Worm (Caenorhabditis elegans): Measurements from ENCODE around the gene srh-41.

The srh-41 gene

ce11 chrII:14288968-14289367 is 1.8 kb upstream of the srh-41 start, which contains the start of gene srh-42:
Gene srh-42 (minus strand): TSS chrII:14289068.
- TF ChIP-seq npax-4 (tag; optimal IDR thresholded peaks at IDR 0.05) = no peak
- no peak for TF ChIP-seq ttx-3 (tag; optimal IDR thresholded peaks at IDR 0.05)
- TF ChIP-seq sdc-2 (tag; optimal IDR thresholded peaks at IDR 0.05) = no peak
- no peak for TF ChIP-seq lin-11 (tag; optimal IDR thresholded peaks at IDR 0.05)
- no peak for TF ChIP-seq ceh-19 (GFP tag; optimal IDR thresholded peaks at IDR 0.05)
- no peak for TF ChIP-seq Y22D7AL.16 (tag; optimal IDR thresholded peaks at IDR 0.05)
- no peak for TF ChIP-seq elt-4 (tag; optimal IDR thresholded peaks at IDR 0.05)
- no peak for TF ChIP-seq dve-1 (tag; optimal IDR thresholded peaks at IDR 0.05)
- TF ChIP-seq ceh-31 (tag; optimal IDR thresholded peaks at IDR 0.05) = no peak
- TF ChIP-seq ceh-34 (tag; optimal IDR thresholded peaks at IDR 0.05) = no peak
- no peak for TF ChIP-seq dmd-4 (tag; optimal IDR thresholded peaks at IDR 0.05; ENCODE audit: borderline replicate concordance)
- no peak for TF ChIP-seq pha-4 (tag; optimal IDR thresholded peaks at IDR 0.05)
- no peak for TF ChIP-seq nfya-1 (tag; optimal IDR thresholded peaks at IDR 0.05)
- no peak for TF ChIP-seq ets-4 (tag; optimal IDR thresholded peaks at IDR 0.05)
- no peak for TF ChIP-seq hlh-13 (GFP tag; optimal IDR thresholded peaks at IDR 0.05)
- no peak for TF ChIP-seq ref-2 (tag; optimal IDR thresholded peaks at IDR 0.05)
- TF ChIP-seq madf-2 (tag; optimal IDR thresholded peaks at IDR 0.05) = no peak
- TF ChIP-seq ceh-45 (GFP tag; IDR thresholded peaks at IDR 0.05) = no peak
- TF ChIP-seq ceh-18 (tag; optimal IDR thresholded peaks at IDR 0.05) = no peak

DNA sequence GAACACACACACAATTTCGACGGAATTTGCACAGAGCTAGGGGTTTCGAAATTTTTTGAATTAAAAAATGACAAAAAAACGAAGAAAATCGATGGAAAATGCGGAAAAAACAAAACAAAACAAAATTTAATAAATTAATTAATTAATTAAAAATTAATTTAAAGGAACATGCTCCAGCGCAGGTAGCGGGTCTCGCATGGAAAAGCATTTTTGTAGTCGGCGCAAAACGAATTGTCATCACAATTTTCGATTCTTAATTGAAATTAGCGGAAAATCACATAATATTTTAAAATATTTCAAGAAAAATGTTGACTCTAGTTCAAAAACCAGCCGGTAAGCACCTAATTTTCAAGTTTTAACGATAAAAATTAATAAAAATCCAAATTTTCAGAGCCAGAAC is 10.8 kb downstream of the srh-41 start, which contains the start of gene Y54G11A.3:
Gene Y54G11A.3 (plus strand): TSS at position 213 of the 400 bp plus-strand sequence.
- TF ChIP-seq unc-55 (GFP tag; optimal IDR thresholded peaks at IDR 0.05) = no peak
- TF ChIP-seq rnt-1 (tag; optimal IDR thresholded peaks at IDR 0.05) = no peak
- no peak for TF ChIP-seq eyg-1 (tag; optimal IDR thresholded peaks at IDR 0.05)
- no peak for TF ChIP-seq hlh-30 (tag; optimal IDR thresholded peaks at IDR 0.05; ENCODE audit: insufficient read depth)
- no peak for TF ChIP-seq hlh-6 (tag; optimal IDR thresholded peaks at IDR 0.05)

DNA sequence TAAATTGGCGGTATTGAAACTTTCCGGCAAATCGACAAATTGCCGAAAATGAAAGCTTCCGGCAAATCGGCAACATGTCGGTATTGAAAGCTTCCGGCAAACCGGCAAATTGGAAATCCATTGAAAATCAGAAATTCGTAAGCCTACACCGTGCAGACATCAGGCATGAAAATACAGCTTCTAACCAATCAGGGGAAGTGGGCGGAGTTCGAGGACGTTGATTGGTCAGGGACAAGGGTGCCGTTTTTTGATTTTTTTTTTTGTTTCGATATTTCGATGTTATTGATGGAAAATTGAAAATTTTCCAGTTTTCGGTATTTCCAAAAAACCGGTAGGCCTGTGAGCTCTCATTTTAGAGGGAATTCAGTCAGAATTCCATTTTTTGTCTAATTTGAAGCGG is 17.3 kb downstream of the srh-41 start:
- TF ChIP-seq dve-1 (tag; optimal IDR thresholded peaks at IDR 0.05) (no peak), ahr-1 (tag; optimal IDR thresholded peaks at IDR 0.05) (no peak), ceh-6 (GFP tag; optimal IDR thresholded peaks at IDR 0.05) (no peak), F13H6.1 (tag; optimal IDR thresholded peaks at IDR 0.05) (no peak), madf-2 (tag; optimal IDR thresholded peaks at IDR 0.05) (no peak), unc-42 (tag; optimal IDR thresholded peaks at IDR 0.05) (no peak), lin-11 (tag; optimal IDR thresholded peaks at IDR 0.05) (no peak), nfya-1 (tag; optimal IDR thresholded peaks at IDR 0.05) (peak; percentile 88), pha-2 (tag; optimal IDR thresholded peaks at IDR 0.05) (no peak)

ce11 chrII:14269142-14269593 is 18.0 kb downstream of the srh-41 start, which contains the start of gene Y54G11A.1:
Gene Y54G11A.1 (minus strand): TSS chrII:14269192.
- no peak for TF ChIP-seq ets-4 (tag; optimal IDR thresholded peaks at IDR 0.05)
- TF ChIP-seq nfya-1 (tag; optimal IDR thresholded peaks at IDR 0.05) = peak; percentile 97
- TF ChIP-seq ceh-31 (tag; optimal IDR thresholded peaks at IDR 0.05) = no peak
- TF ChIP-seq C38D4.7 (GFP tag; optimal IDR thresholded peaks at IDR 0.05) = no peak
- no peak for TF ChIP-seq elt-4 (tag; optimal IDR thresholded peaks at IDR 0.05)
- no peak for TF ChIP-seq dmd-4 (tag; optimal IDR thresholded peaks at IDR 0.05; ENCODE audit: borderline replicate concordance)
- TF ChIP-seq hlh-8 (tag; optimal IDR thresholded peaks at IDR 0.05) = no peak

DNA sequence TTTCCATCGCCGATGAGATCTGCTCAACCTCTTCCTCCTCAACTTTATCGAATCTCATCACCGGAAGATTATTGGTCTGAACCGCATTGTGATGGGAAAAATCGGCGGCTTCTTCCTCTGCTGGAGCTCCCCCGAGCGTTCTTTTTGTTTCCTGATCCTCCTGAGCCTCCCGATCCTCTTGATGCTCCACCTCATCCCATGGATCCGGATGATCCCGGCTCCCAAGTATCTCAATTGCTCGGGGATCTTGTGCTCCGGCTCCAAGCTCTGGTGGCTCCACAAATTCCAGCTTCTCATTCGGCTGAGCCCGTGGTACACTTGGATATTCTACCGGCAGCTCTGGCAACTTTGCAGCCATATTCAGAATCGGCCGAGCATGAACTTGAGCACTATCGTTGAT is 29.2 kb downstream of the srh-41 start:
- TF ChIP-seq fax-1 (tag; optimal IDR thresholded peaks at IDR 0.05) = no peak

ce11 chrII:14256779-14257178 is 30.4 kb downstream of the srh-41 start, which contains the start of gene Y54G11A.19:
Gene Y54G11A.19 (minus strand): TSS chrII:14256879.
- TF ChIP-seq npax-4 (tag; optimal IDR thresholded peaks at IDR 0.05) = no peak
- TF ChIP-seq ceh-30 (tag; optimal IDR thresholded peaks at IDR 0.05) = no peak
- no peak for TF ChIP-seq ceh-2 (tag; optimal IDR thresholded peaks at IDR 0.05)
- no peak for TF ChIP-seq ceh-24 (tag; optimal IDR thresholded peaks at IDR 0.05)
- no peak for TF ChIP-seq unc-55 (GFP tag; optimal IDR thresholded peaks at IDR 0.05)
- TF ChIP-seq dve-1 (tag; optimal IDR thresholded peaks at IDR 0.05) = no peak
- no peak for TF ChIP-seq nhr-11 (tag; optimal IDR thresholded peaks at IDR 0.05)
- TF ChIP-seq ttx-3 (tag; optimal IDR thresholded peaks at IDR 0.05) = no peak
- no peak for TF ChIP-seq che-1 (tag; optimal IDR thresholded peaks at IDR 0.05)
- TF ChIP-seq dmd-4 (tag; optimal IDR thresholded peaks at IDR 0.05; ENCODE audit: borderline replicate concordance) = no peak
- TF ChIP-seq K02D7.2 (tag; optimal IDR thresholded peaks at IDR 0.05) = no peak
